Worm (Caenorhabditis elegans): ENCODE measurements around the gene C27B7.7.

The C27B7.7 gene

ce11 chrIV:8933575-8933974 lies 26.7 kb downstream of the C27B7.7 start, which contains the start of gene D1046.4:
TSS of gene D1046.4 (plus strand) at chrIV:8933875.
- TF ChIP-seq ztf-29 (GFP tag; IDR thresholded peaks at IDR 0.05) (no peak), klf-2 (GFP tag; conservative IDR thresholded peaks at IDR 0.05) (no peak), flt-1 (GFP tag; IDR thresholded peaks at IDR 0.05) (no peak), ztf-23 (GFP tag; IDR thresholded peaks at IDR 0.05) (no peak), T22C8.4 (GFP tag; IDR thresholded peaks at IDR 0.05) (no peak), cog-1 (tag; optimal IDR thresholded peaks at IDR 0.05) (no peak), med-1 (GFP tag; optimal IDR thresholded peaks at IDR 0.05; ENCODE audit: insufficient read depth) (no peak), ref-1 (GFP tag; conservative IDR thresholded peaks at IDR 0.05) (no peak), tab-1 (GFP tag; IDR thresholded peaks at IDR 0.05) (no peak)

ce11 chrIV:8943430-8943829 lies 36.6 kb downstream of the C27B7.7 start:
- TF ChIP-seq med-1 (GFP tag; optimal IDR thresholded peaks at IDR 0.05; ENCODE audit: insufficient read depth) (no peak), klf-2 (GFP tag; conservative IDR thresholded peaks at IDR 0.05) (no peak), cog-1 (tag; optimal IDR thresholded peaks at IDR 0.05) (no peak), flt-1 (GFP tag; IDR thresholded peaks at IDR 0.05) (no peak), ref-1 (GFP tag; conservative IDR thresholded peaks at IDR 0.05) (no peak), ztf-23 (GFP tag; IDR thresholded peaks at IDR 0.05) (no peak), ztf-29 (GFP tag; IDR thresholded peaks at IDR 0.05) (no peak), tab-1 (GFP tag; IDR thresholded peaks at IDR 0.05) (no peak), T22C8.4 (GFP tag; IDR thresholded peaks at IDR 0.05) (no peak)

ce11 chrIV:8947146-8947545 lies 40.3 kb downstream of the C27B7.7 start:
- no peak for TF ChIP-seq tab-1 (GFP tag; IDR thresholded peaks at IDR 0.05)
- no peak for TF ChIP-seq ztf-23 (GFP tag; IDR thresholded peaks at IDR 0.05)
- no peak for TF ChIP-seq med-1 (GFP tag; optimal IDR thresholded peaks at IDR 0.05; ENCODE audit: insufficient read depth)
- TF ChIP-seq T22C8.4 (GFP tag; IDR thresholded peaks at IDR 0.05): no peak
- TF ChIP-seq ztf-29 (GFP tag; IDR thresholded peaks at IDR 0.05): no peak
- no peak for TF ChIP-seq klf-2 (GFP tag; conservative IDR thresholded peaks at IDR 0.05)
- TF ChIP-seq flt-1 (GFP tag; IDR thresholded peaks at IDR 0.05): no peak
- TF ChIP-seq ref-1 (GFP tag; conservative IDR thresholded peaks at IDR 0.05): no peak
- TF ChIP-seq cog-1 (tag; optimal IDR thresholded peaks at IDR 0.05): no peak

- TF ChIP-seq flt-1 (GFP tag; IDR thresholded peaks at IDR 0.05): no peak
- TF ChIP-seq cog-1 (tag; optimal IDR thresholded peaks at IDR 0.05): no peak
- no peak for TF ChIP-seq T22C8.4 (GFP tag; IDR thresholded peaks at IDR 0.05)
- no peak for TF ChIP-seq tab-1 (GFP tag; IDR thresholded peaks at IDR 0.05)
Measured at ce11 chrIV:8949078-8950039, 42.5 kb downstream of the C27B7.7 start.

- no peak for TF ChIP-seq flt-1 (GFP tag; IDR thresholded peaks at IDR 0.05)
- TF ChIP-seq klf-2 (GFP tag; conservative IDR thresholded peaks at IDR 0.05): no peak
- TF ChIP-seq T22C8.4 (GFP tag; IDR thresholded peaks at IDR 0.05): no peak
- TF ChIP-seq ztf-29 (GFP tag; IDR thresholded peaks at IDR 0.05): no peak
- no peak for TF ChIP-seq ztf-23 (GFP tag; IDR thresholded peaks at IDR 0.05)
- TF ChIP-seq cog-1 (tag; optimal IDR thresholded peaks at IDR 0.05): no peak
- TF ChIP-seq ref-1 (GFP tag; conservative IDR thresholded peaks at IDR 0.05): no peak
- no peak for TF ChIP-seq tab-1 (GFP tag; IDR thresholded peaks at IDR 0.05)
- TF ChIP-seq med-1 (GFP tag; optimal IDR thresholded peaks at IDR 0.05; ENCODE audit: insufficient read depth): no peak
Measured at ce11 chrIV:8951953-8952567, 45.2 kb downstream of the C27B7.7 start.

ce11 chrIV:8954126-8954525 lies 47.3 kb downstream of the C27B7.7 start:
- TF ChIP-seq flt-1 (GFP tag; IDR thresholded peaks at IDR 0.05) (no peak), klf-2 (GFP tag; conservative IDR thresholded peaks at IDR 0.05) (no peak), med-1 (GFP tag; optimal IDR thresholded peaks at IDR 0.05; ENCODE audit: insufficient read depth) (no peak), T22C8.4 (GFP tag; IDR thresholded peaks at IDR 0.05) (no peak), cog-1 (tag; optimal IDR thresholded peaks at IDR 0.05) (no peak), ref-1 (GFP tag; conservative IDR thresholded peaks at IDR 0.05) (no peak), ztf-29 (GFP tag; IDR thresholded peaks at IDR 0.05) (no peak), tab-1 (GFP tag; IDR thresholded peaks at IDR 0.05) (no peak), ztf-23 (GFP tag; IDR thresholded peaks at IDR 0.05) (no peak)

- no peak for TF ChIP-seq ref-1 (GFP tag; conservative IDR thresholded peaks at IDR 0.05)
- TF ChIP-seq cog-1 (tag; optimal IDR thresholded peaks at IDR 0.05): no peak
- no peak for TF ChIP-seq tab-1 (GFP tag; IDR thresholded peaks at IDR 0.05)
- TF ChIP-seq ztf-29 (GFP tag; IDR thresholded peaks at IDR 0.05): no peak
- TF ChIP-seq T22C8.4 (GFP tag; IDR thresholded peaks at IDR 0.05): no peak
- no peak for TF ChIP-seq med-1 (GFP tag; optimal IDR thresholded peaks at IDR 0.05; ENCODE audit: insufficient read depth)
- TF ChIP-seq flt-1 (GFP tag; IDR thresholded peaks at IDR 0.05): no peak
- TF ChIP-seq ztf-23 (GFP tag; IDR thresholded peaks at IDR 0.05): no peak
- no peak for TF ChIP-seq klf-2 (GFP tag; conservative IDR thresholded peaks at IDR 0.05)
Measured at ce11 chrIV:8956189-8956588, 49.3 kb downstream of the C27B7.7 start, which contains the start of gene tpra-1. TSS of gene tpra-1 (plus strand) at chrIV:8956489.

ce11 chrIV:8964042-8964441 lies 57.2 kb downstream of the C27B7.7 start:
- TF ChIP-seq ztf-23 (GFP tag; IDR thresholded peaks at IDR 0.05) (peak; percentile 82), T22C8.4 (GFP tag; IDR thresholded peaks at IDR 0.05) (peak; percentile 79), ztf-29 (GFP tag; IDR thresholded peaks at IDR 0.05) (peak; percentile 88), ref-1 (GFP tag; conservative IDR thresholded peaks at IDR 0.05) (peak; percentile 72), klf-2 (GFP tag; conservative IDR thresholded peaks at IDR 0.05) (peak; percentile 82), tab-1 (GFP tag; IDR thresholded peaks at IDR 0.05) (peak; percentile 90)

Measured in whole organism, midembryonic.